Worm (Caenorhabditis elegans) whole organism, L1 larva: ENCODE results near the gene nex-2.

Source experiments
- blmp-1 ChIP-seq: fragments of 150-350 bp; optimal IDR thresholded peaks from 2 replicates; lab custom pipeline; 2014; ENCODE audit warnings: missing biosample characterization, missing genetic modification characterization
- lin-14 ChIP-seq: fragments of 200-800 bp; sonication (Bioruptor generic); optimal IDR thresholded peaks from 2 replicates; lab custom pipeline; 2018; ENCODE audit warnings: mild to moderate bottlenecking, missing genetic modification characterization, moderate library complexity, missing compliant biosample characterization
- unc-130 ChIP-seq: fragments of 150-350 bp; optimal IDR thresholded peaks from 2 replicates; lab custom pipeline; 2017; ENCODE audit warnings: missing biosample characterization, missing genetic modification characterization, inconsistent platforms
- ztf-11 ChIP-seq, 2 experiments: sonication (generic microtip); optimal IDR thresholded peaks; 2 replicates each; lab custom pipeline; 2016 to 2017; ENCODE audit warnings: missing genetic modification characterization in 2 of 2, missing biosample characterization in 1 of 2, missing compliant biosample characterization in 1 of 2

DNA sequence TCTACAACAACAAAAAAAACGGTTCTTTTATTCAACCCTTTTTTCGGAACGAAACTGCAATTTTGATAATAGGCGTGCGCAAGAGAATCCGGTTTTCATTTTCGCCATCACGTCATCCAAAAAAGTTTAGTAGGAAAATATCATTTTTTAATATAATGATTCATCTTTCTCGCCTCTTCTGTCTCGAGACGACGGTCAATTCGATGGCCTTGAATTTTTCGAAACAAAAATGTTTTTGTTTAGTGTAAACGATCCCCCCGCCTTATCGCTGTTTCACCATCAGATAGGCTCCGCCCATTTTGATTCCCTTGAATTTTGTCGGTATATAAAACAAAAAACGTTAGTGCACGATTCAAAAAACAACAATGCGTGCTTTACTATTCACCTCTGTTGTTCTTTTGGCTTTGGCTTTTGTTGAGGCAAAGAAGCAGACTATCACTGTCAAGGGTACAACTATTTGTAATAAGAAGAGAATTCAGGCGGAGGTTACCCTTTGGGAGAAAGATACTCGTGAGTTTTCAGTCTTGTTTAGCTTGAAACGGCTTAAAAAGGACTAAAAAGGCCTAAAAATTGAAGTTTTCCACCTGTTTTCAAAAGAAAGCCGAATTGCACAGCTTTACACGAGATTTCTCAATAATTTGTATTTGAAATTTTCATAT lies 7.4 kb upstream of the nex-2 start, which contains the start of gene ttr-15:
- TF ChIP-seq lin-14 (peak; percentile 77), unc-130 (no peak), ztf-11 (tag; optimal IDR thresholded peaks at IDR 0.05; lab: Kevin White, UChicago) (no peak), blmp-1 (tag; lab: Kevin White, UChicago) (peak; percentile 65)
